Worm (Caenorhabditis elegans) whole organism, L1 larva: ENCODE measurements around the gene ZK637.14.

Source experiments
- F16B12.6 ChIP-seq: fragments of 150-350 bp; optimal IDR thresholded peaks from 2 replicates; lab custom pipeline; 2014; ENCODE audit warnings: missing biosample characterization, missing genetic modification characterization
- ama-1 ChIP-seq: fragments of 150-350 bp; optimal IDR thresholded peaks from 2 replicates; lab custom pipeline; 2014
- ets-5 ChIP-seq: fragments of 200-800 bp; sonication (Bioruptor generic); IDR thresholded peaks from 2 replicates; pipeline ENCODE4 v1.3.6; 2022; ENCODE audit warnings: missing genetic modification characterization, missing compliant biosample characterization
- nhr-12 ChIP-seq: sonication (generic microtip); optimal IDR thresholded peaks from 2 replicates; lab custom pipeline; 2017; ENCODE audit warnings: missing biosample characterization, missing genetic modification characterization
- sup-37 ChIP-seq: fragments of 200-800 bp; sonication (Bioruptor generic); optimal IDR thresholded peaks from 2 replicates; lab custom pipeline; 2018; ENCODE audit warnings: mild to moderate bottlenecking, missing genetic modification characterization, missing compliant biosample characterization
- swsn-7 ChIP-seq: sonication (generic microtip); optimal IDR thresholded peaks from 2 replicates; lab custom pipeline; 2016; ENCODE audit warnings: missing genetic modification characterization, missing compliant biosample characterization

ce11 chrIII:8904914-8905665 lies 16.1 kb upstream of the ZK637.14 start, which contains the start of gene unc-32:
- TF ChIP-seq swsn-7 (tag; lab: Kevin White, UChicago) = peak; percentile 35
- TF ChIP-seq ama-1 (lab: Kevin White, UChicago) = no peak
- no peak for TF ChIP-seq F16B12.6 (tag; lab: Kevin White, UChicago)
- TF ChIP-seq ets-5 = no peak
- TF ChIP-seq sup-37 (GFP tag; lab: Kevin White, UChicago) = no peak
- no peak for TF ChIP-seq nhr-12
